Fruit fly (Drosophila melanogaster) whole organism, embryonic: Measurements from ENCODE around the gene TTLL1A.

ENCODE experiments used
- CG10209 ChIP-seq: fragments of 200-800 bp; sonication (Bioruptor generic); optimal IDR thresholded peaks from 3 replicates; lab custom pipeline; 2017; ENCODE audit warnings: missing biosample characterization, mild to moderate bottlenecking, missing genetic modification characterization, missing genetic modification reagents
- CG1024 ChIP-seq: fragments of 200-800 bp; sonication (Bioruptor generic); IDR thresholded peaks from 2 replicates; pipeline ENCODE4 v1.3.6; 2022; ENCODE audit warnings: missing biosample characterization, missing genetic modification characterization
- CG10543 ChIP-seq: fragments of 200-800 bp; sonication (Bioruptor generic); optimal IDR thresholded peaks from 3 replicates; lab custom pipeline; 2017; ENCODE audit warnings: missing biosample characterization, mild to moderate bottlenecking, missing genetic modification characterization, moderate library complexity
- CG12769 ChIP-seq: fragments of 200-800 bp; sonication (Bioruptor generic); optimal IDR thresholded peaks from 2 replicates; lab custom pipeline; 2019; ENCODE audit warnings: missing biosample characterization, mild to moderate bottlenecking, missing genetic modification characterization, moderate library complexity
- CG13287 ChIP-seq: fragments of 200-800 bp; sonication (Bioruptor generic); IDR thresholded peaks from 2 replicates; pipeline ENCODE4 v1.3.6; 2022; ENCODE audit warnings: missing biosample characterization, missing genetic modification characterization; ENCODE audit not compliant: partially characterized antibody
- CG13894 ChIP-seq: fragments of 200-800 bp; sonication (Bioruptor generic); optimal IDR thresholded peaks from 3 replicates; lab custom pipeline; 2018; ENCODE audit warnings: missing biosample characterization, mild to moderate bottlenecking, missing genetic modification characterization, moderate library complexity
- CG15269 ChIP-seq: fragments of 200-800 bp; sonication (Bioruptor generic); optimal IDR thresholded peaks from 2 replicates; lab custom pipeline; 2018; ENCODE audit warnings: missing biosample characterization, mild to moderate bottlenecking, missing genetic modification characterization, moderate library complexity
- CG17328 ChIP-seq: fragments of 200-800 bp; sonication (Bioruptor generic); IDR thresholded peaks from 2 replicates; pipeline ENCODE4 v1.3.6; 2022; ENCODE audit warnings: missing biosample characterization, missing genetic modification characterization
- CG18262 ChIP-seq: fragments of 200-800 bp; optimal IDR thresholded peaks from 3 replicates; lab custom pipeline; 2019; ENCODE audit warnings: missing biosample characterization, mild to moderate bottlenecking, missing genetic modification characterization, moderate library complexity
- CG18619 ChIP-seq: fragments of 200-800 bp; sonication (Bioruptor generic); optimal IDR thresholded peaks from 3 replicates; lab custom pipeline; 2017; ENCODE audit warnings: missing biosample characterization, mild to moderate bottlenecking, missing genetic modification characterization
- CG2120 ChIP-seq: fragments of 200-800 bp; sonication (Bioruptor generic); optimal IDR thresholded peaks from 3 replicates; lab custom pipeline; 2016; ENCODE audit warnings: missing biosample characterization, missing genetic modification characterization
- CG30020 ChIP-seq: fragments of 200-800 bp; optimal IDR thresholded peaks from 2 replicates; lab custom pipeline; 2019; ENCODE audit warnings: missing biosample characterization, mild to moderate bottlenecking, missing genetic modification characterization, moderate library complexity
- CG31441 ChIP-seq: fragments of 200-800 bp; sonication (Bioruptor generic); IDR thresholded peaks from 2 replicates; pipeline ENCODE4 v1.3.6; 2022; ENCODE audit warnings: missing biosample characterization, missing genetic modification characterization
- CG34376 ChIP-seq: fragments of 200-800 bp; sonication (Bioruptor generic); optimal IDR thresholded peaks from 2 replicates; lab custom pipeline; 2018; ENCODE audit warnings: missing biosample characterization, mild to moderate bottlenecking, missing genetic modification characterization
- CG3995 ChIP-seq: fragments of 200-800 bp; sonication (Bioruptor generic); optimal IDR thresholded peaks from 3 replicates; lab custom pipeline; 2016; ENCODE audit warnings: missing biosample characterization, missing genetic modification characterization
- CG4820 ChIP-seq: fragments of 200-800 bp; sonication (Bioruptor generic); optimal IDR thresholded peaks from 3 replicates; lab custom pipeline; 2016; ENCODE audit warnings: missing biosample characterization, missing genetic modification characterization
- CoRest ChIP-seq: fragments of 200-800 bp; sonication (Bioruptor generic); optimal IDR thresholded peaks from 3 replicates; lab custom pipeline; 2018; ENCODE audit warnings: missing biosample characterization, mild to moderate bottlenecking, missing genetic modification characterization, moderate library complexity
- Ets65A ChIP-seq: fragments of 200-800 bp; sonication (Bioruptor generic); peaks from one replicate; lab custom pipeline; 2016; ENCODE audit warnings: missing biosample characterization, missing genetic modification characterization
- Hey ChIP-seq: fragments of 200-800 bp; sonication (Bioruptor generic); optimal IDR thresholded peaks from 3 replicates; lab custom pipeline; 2018; ENCODE audit warnings: missing biosample characterization, mild to moderate bottlenecking, missing genetic modification characterization
- Pdp1 ChIP-seq, 2 experiments: fragments of 200-800 bp; sonication (Bioruptor generic); optimal IDR thresholded peaks; 3 replicates each; lab custom pipeline; 2016; ENCODE audit warnings: missing biosample characterization in 2 of 2, missing genetic modification characterization in 2 of 2, mild to moderate bottlenecking in 1 of 2, moderate library complexity in 1 of 2
- Ptx1 ChIP-seq: fragments of 200-800 bp; sonication (Bioruptor generic); IDR thresholded peaks from 2 replicates; pipeline ENCODE4 v1.3.6; 2022; ENCODE audit warnings: missing biosample characterization, missing genetic modification characterization
- Rx ChIP-seq: fragments of 200-800 bp; sonication (Bioruptor generic); IDR thresholded peaks from 2 replicates; pipeline ENCODE4 v1.3.6; 2022; ENCODE audit warnings: missing biosample characterization, missing genetic modification characterization
- chif ChIP-seq, 2 experiments: fragments of 200-800 bp; sonication (Bioruptor generic); optimal IDR thresholded peaks; 3 replicates each; lab custom pipeline; 2016; ENCODE audit warnings: missing biosample characterization in 2 of 2, missing genetic modification characterization in 2 of 2
- chn ChIP-seq: fragments of 200-800 bp; sonication (Bioruptor generic); optimal IDR thresholded peaks from 2 replicates; lab custom pipeline; 2016; ENCODE audit warnings: missing biosample characterization, missing genetic modification characterization
- dm ChIP-seq: fragments of 200-800 bp; sonication (Bioruptor generic); optimal IDR thresholded peaks from 3 replicates; lab custom pipeline; 2016; ENCODE audit warnings: missing biosample characterization, missing genetic modification characterization
- dmrt99B ChIP-seq: fragments of 200-800 bp; sonication (Bioruptor generic); optimal IDR thresholded peaks from 2 replicates; lab custom pipeline; 2018; ENCODE audit warnings: missing biosample characterization, mild to moderate bottlenecking, missing genetic modification characterization, moderate library complexity
- ems ChIP-seq: fragments of 200-800 bp; sonication (Bioruptor generic); optimal IDR thresholded peaks from 3 replicates; lab custom pipeline; 2016; ENCODE audit warnings: missing biosample characterization, missing genetic modification characterization
- fd3F ChIP-seq: fragments of 200-800 bp; sonication (Bioruptor generic); optimal IDR thresholded peaks from 2 replicates; lab custom pipeline; 2018; ENCODE audit warnings: missing biosample characterization, mild to moderate bottlenecking, missing genetic modification characterization, moderate library complexity
- gro ChIP-seq: fragments of 200-800 bp; sonication (Bioruptor generic); optimal IDR thresholded peaks from 2 replicates; lab custom pipeline; 2016; ENCODE audit warnings: missing biosample characterization, missing genetic modification characterization
- ind ChIP-seq: fragments of 200-800 bp; sonication (Bioruptor generic); optimal IDR thresholded peaks from 3 replicates; lab custom pipeline; 2016; ENCODE audit warnings: missing biosample characterization, missing genetic modification characterization
- kni ChIP-seq: fragments of 200-800 bp; sonication (Bioruptor generic); optimal IDR thresholded peaks from 3 replicates; lab custom pipeline; 2017; ENCODE audit warnings: mild to moderate bottlenecking, missing biosample characterization, missing genetic modification reagents, missing genetic modification characterization
- lab ChIP-seq: fragments of 200-800 bp; sonication (Bioruptor generic); optimal IDR thresholded peaks from 3 replicates; lab custom pipeline; 2017; ENCODE audit warnings: missing biosample characterization, missing genetic modification characterization, mild to moderate bottlenecking, moderate library complexity, missing genetic modification reagents
- lmd ChIP-seq: fragments of 200-800 bp; sonication (Bioruptor generic); IDR thresholded peaks from 2 replicates; pipeline ENCODE4 v1.3.6; 2022; ENCODE audit warnings: missing biosample characterization, missing genetic modification characterization
- mld ChIP-seq: fragments of 200-800 bp; sonication (Bioruptor generic); IDR thresholded peaks from 3 replicates; pipeline ENCODE4 v1.3.6; 2022; ENCODE audit warnings: missing biosample characterization, missing genetic modification characterization; ENCODE audit not compliant: partially characterized antibody
- pb ChIP-seq: fragments of 200-800 bp; sonication (Bioruptor generic); optimal IDR thresholded peaks from 3 replicates; lab custom pipeline; 2016; ENCODE audit warnings: missing biosample characterization, missing genetic modification characterization
- peb ChIP-seq: fragments of 200-800 bp; sonication (Bioruptor generic); IDR thresholded peaks from 2 replicates; pipeline ENCODE4 v1.3.6; 2022; ENCODE audit warnings: missing biosample characterization, missing genetic modification characterization
- sd ChIP-seq: fragments of 200-800 bp; sonication (Bioruptor generic); optimal IDR thresholded peaks from 3 replicates; lab custom pipeline; 2018; ENCODE audit warnings: missing biosample characterization, mild to moderate bottlenecking, missing genetic modification characterization, moderate library complexity
- sens ChIP-seq: fragments of 200-800 bp; sonication (Bioruptor generic); peaks from one replicate; lab custom pipeline; 2016; ENCODE audit warnings: missing biosample characterization, missing genetic modification characterization
- trem ChIP-seq: fragments of 200-800 bp; optimal IDR thresholded peaks from 3 replicates; lab custom pipeline; 2019; ENCODE audit warnings: missing biosample characterization, mild to moderate bottlenecking, missing genetic modification characterization, moderate library complexity
- twi ChIP-seq: fragments of 200-800 bp; optimal IDR thresholded peaks from 2 replicates; lab custom pipeline; 2019; ENCODE audit warnings: missing biosample characterization, mild to moderate bottlenecking, missing genetic modification characterization, moderate library complexity
- wdn ChIP-seq: fragments of 200-800 bp; sonication (Bioruptor generic); IDR thresholded peaks from 2 replicates; pipeline ENCODE4 v1.3.6; 2022; ENCODE audit warnings: missing biosample characterization, missing genetic modification characterization

The TTLL1A gene

dm6 chrX:17209897-17210296 lies 7.5 kb upstream of the TTLL1A start, which contains the start of gene CG12995:
CG12995 (minus strand) TSS chrX:17209997.
- TF ChIP-seq dm (GFP tag; lab: Kevin White, UChicago) (no peak), CG3995 (no peak)

- TF ChIP-seq CG2120 (GFP tag; lab: Kevin White, UChicago) (no peak), CG13894 (tag; lab: Kevin White, UChicago) (peak; percentile 99), peb (GFP tag; lab: Robert Waterston, UW) (no peak), mld (GFP tag; lab: Robert Waterston, UW) (no peak), gro (GFP tag; lab: Kevin White, UChicago) (no peak), Pdp1 (GFP tag; optimal IDR thresholded peaks at IDR 0.05; lab: Kevin White, UChicago) (peak in 1 of 2 experiments; percentile 64), CG1024 (GFP tag; lab: Robert Waterston, UW) (no peak), CG13287 (GFP tag; lab: Robert Waterston, UW) (no peak), Ets65A (GFP tag; lab: Kevin White, UChicago) (peak; percentile 2), chif (GFP tag; optimal IDR thresholded peaks at IDR 0.05; lab: Kevin White, UChicago) (no peak), CG34376 (no peak), twi (no peak), dmrt99B (tag; lab: Kevin White, UChicago) (no peak), wdn (GFP tag; lab: Robert Waterston, UW) (no peak)
These were observed 5.6 kb upstream of the TTLL1A start, which contains the start of gene CG32563 for dm6 chrX:17207865-17208486. CG32563 (plus strand) TSS chrX:17208436.

- TF ChIP-seq CG13894 (tag; lab: Kevin White, UChicago) (peak; percentile 94), Hey (tag; lab: Kevin White, UChicago) (no peak), CG10543 (GFP tag; lab: Kevin White, UChicago) (peak; percentile 29)
These were observed 3.6 kb upstream of the TTLL1A start, which contains the start of gene CG32564 for dm6 chrX:17206046-17206445. CG32564 (plus strand) TSS chrX:17206407.

- TF ChIP-seq fd3F (GFP tag; lab: Kevin White, UChicago) = no peak
- TF ChIP-seq CG30020 (tag; lab: Kevin White, UChicago) = no peak
- TF ChIP-seq CG13894 (tag; lab: Kevin White, UChicago) = peak; percentile 98
- peak; percentile 60 for TF ChIP-seq CG12769 (tag; lab: Kevin White, UChicago)
- TF ChIP-seq sd = peak; percentile 54
These were observed 2.6 kb upstream of the TTLL1A start for dm6 chrX:17205028-17205427.

- peak; percentile 77 for TF ChIP-seq sens (GFP tag; lab: Kevin White, UChicago)
- no peak for TF ChIP-seq chn (GFP tag; lab: Kevin White, UChicago)
These were observed 14.2 kb downstream of the TTLL1A start for dm6 chrX:17188167-17188566.

dm6 chrX:17187495-17187894 lies 14.9 kb downstream of the TTLL1A start:
- TF ChIP-seq CoRest = peak; percentile 20
- TF ChIP-seq ind = peak; percentile 6
- peak; percentile 48 for TF ChIP-seq lab
- TF ChIP-seq CG31441 = peak; percentile 35; the same call in 1 of the 2 replicates
- 0 out of 2 replicates have a peak, but pooled peaks have one; percentile 20 for TF ChIP-seq lmd
- TF ChIP-seq kni (GFP tag; lab: Kevin White, UChicago) = no peak
- TF ChIP-seq pb (GFP tag; lab: Kevin White, UChicago) = no peak
- no peak for TF ChIP-seq CG18619 (GFP tag; lab: Kevin White, UChicago)
- peak; percentile 14 for TF ChIP-seq CG15269 (tag; lab: Kevin White, UChicago)
- TF ChIP-seq CG10209 (GFP tag; lab: Kevin White, UChicago) = peak; percentile 27
- no peak for TF ChIP-seq ems (GFP tag; lab: Kevin White, UChicago)
- no peak for TF ChIP-seq Rx
- TF ChIP-seq CG4820 = no peak
- peak; percentile 40; the same call in 1 of the 2 replicates for TF ChIP-seq Ptx1 (GFP tag; lab: Robert Waterston, UW)
- peak; percentile 23; the same call in 1 of the 2 replicates for TF ChIP-seq CG17328 (GFP tag; lab: Robert Waterston, UW)
- peak; percentile 17 for TF ChIP-seq CG18262
- TF ChIP-seq trem (tag; lab: Kevin White, UChicago) = no peak
